Worm (Caenorhabditis elegans) whole organism, mixed stage, embryonic: Measurements from ENCODE around the gene nhr-185.

Experiments
- blmp-1 ChIP-seq: fragments of 150-350 bp; optimal IDR thresholded peaks from 2 replicates; lab custom pipeline; 2014; ENCODE audit warnings: missing biosample characterization, missing genetic modification characterization
- elt-3 ChIP-seq: fragments of 150-350 bp; optimal IDR thresholded peaks from 2 replicates; lab custom pipeline; 2014; ENCODE audit warnings: missing biosample characterization, missing genetic modification characterization
- ham-2 ChIP-seq: fragments of 200-800 bp; sonication (Bioruptor generic); optimal IDR thresholded peaks from 2 replicates; lab custom pipeline; 2018; ENCODE audit warnings: mild to moderate bottlenecking, missing genetic modification characterization, missing compliant biosample characterization
- nhr-237 ChIP-seq: fragments of 150-350 bp; optimal IDR thresholded peaks from 2 replicates; lab custom pipeline; 2014; ENCODE audit warnings: missing biosample characterization, missing genetic modification characterization
- nhr-76 ChIP-seq: sonication (generic microtip); optimal IDR thresholded peaks from 2 replicates; lab custom pipeline; 2017; ENCODE audit warnings: missing biosample characterization, missing genetic modification characterization
- pha-4 ChIP-seq: fragments of 150-350 bp; optimal IDR thresholded peaks from 2 replicates; lab custom pipeline; 2018; ENCODE audit warnings: missing biosample characterization, missing genetic modification reagents, missing genetic modification characterization
- snpc-4 ChIP-seq: fragments of 150-350 bp; optimal IDR thresholded peaks from 2 replicates; lab custom pipeline; 2014; ENCODE audit warnings: missing biosample characterization, missing genetic modification characterization
- unc-62 ChIP-seq: fragments of 150-350 bp; optimal IDR thresholded peaks from 2 replicates; lab custom pipeline; 2014; ENCODE audit warnings: missing biosample characterization, missing genetic modification reagents, missing genetic modification characterization

ce11 chrV:3878223-3878622 lies 31.1 kb upstream of the nhr-185 start, which contains the start of gene nhr-159:
- TF ChIP-seq blmp-1 (tag; lab: Kevin White, UChicago), result no peak
- no peak for TF ChIP-seq nhr-76 (tag; lab: Kevin White, UChicago)
- TF ChIP-seq unc-62 (GFP tag; lab: Kevin White, UChicago), result no peak
- TF ChIP-seq nhr-237, result no peak
- TF ChIP-seq snpc-4, result no peak
- no peak for TF ChIP-seq ham-2 (GFP tag; lab: Kevin White, UChicago)
- TF ChIP-seq elt-3 (tag; lab: Kevin White, UChicago), result no peak
- TF ChIP-seq pha-4 (tag; lab: Kevin White, UChicago), result no peak
